Fruit fly (Drosophila melanogaster): ENCODE data around the gene Jon25Biii.

dm6 chr2L:4973731-4974415, 23.3 kb upstream of the Jon25Biii start, which contains the start of gene mRpL28:
- TF ChIP-seq CG8478 (optimal IDR thresholded peaks at IDR 0.05), result no peak
- TF ChIP-seq psq (optimal IDR thresholded peaks at IDR 0.05), result no peak

Data from whole organism.